Fruit fly (Drosophila melanogaster): ENCODE data around the gene GstD9.

Gene GstD9

DNA sequence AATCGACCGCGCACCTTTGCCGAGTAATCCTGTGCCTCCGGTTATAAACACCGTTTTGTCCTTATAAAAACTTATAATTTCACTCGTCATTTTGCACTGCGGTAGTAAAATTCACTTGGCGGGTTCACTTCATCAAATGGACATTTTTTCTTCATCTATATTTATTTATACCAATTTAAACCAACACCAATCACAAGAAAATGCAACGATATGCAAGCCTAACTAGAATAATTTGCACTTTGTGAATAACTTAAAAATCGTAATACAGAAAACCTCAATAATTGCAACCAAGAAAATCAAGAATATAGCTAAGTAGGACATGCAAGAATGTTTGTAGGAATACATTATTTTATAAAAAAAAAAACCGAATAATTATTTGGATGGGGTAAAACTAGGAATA lies 28.5 kb upstream of the GstD9 start, which contains the start of the genes CG10096 and CG10097:
CG10096 (minus strand) TSS at position 101 of the 400 bp plus-strand sequence.
CG10097 (minus strand) TSS at position 101 of the 400 bp plus-strand sequence.
- TF ChIP-seq pan (optimal IDR thresholded peaks at IDR 0.05) = no peak
- TF ChIP-seq CG8478 (optimal IDR thresholded peaks at IDR 0.05) = no peak
- TF ChIP-seq psq (optimal IDR thresholded peaks at IDR 0.05) = no peak
- TF ChIP-seq usp (GFP tag; optimal IDR thresholded peaks at IDR 0.05) = no peak

dm6 chr3R:12386965-12387364 lies 19.6 kb upstream of the GstD9 start, which contains the start of gene CG33098:
Gene CG33098 (plus strand): TSS chr3R:12387188.
- TF ChIP-seq pan (optimal IDR thresholded peaks at IDR 0.05) (no peak), EcR (GFP tag; optimal IDR thresholded peaks at IDR 0.05) (no peak), usp (GFP tag; optimal IDR thresholded peaks at IDR 0.05) (no peak), Dll (optimal IDR thresholded peaks at IDR 0.05) (no peak), psq (optimal IDR thresholded peaks at IDR 0.05) (no peak), CG8478 (optimal IDR thresholded peaks at IDR 0.05) (no peak)

- no peak for TF ChIP-seq CG8478 (optimal IDR thresholded peaks at IDR 0.05)
- no peak for TF ChIP-seq Dll (optimal IDR thresholded peaks at IDR 0.05)
- no peak for TF ChIP-seq usp (GFP tag; optimal IDR thresholded peaks at IDR 0.05)
- TF ChIP-seq EcR (GFP tag; optimal IDR thresholded peaks at IDR 0.05) = no peak
- no peak for TF ChIP-seq psq (optimal IDR thresholded peaks at IDR 0.05)
- TF ChIP-seq pan (optimal IDR thresholded peaks at IDR 0.05) = no peak
Measured at dm6 chr3R:12385949-12386348, 18.6 kb upstream of the GstD9 start, which contains the start of gene Sol1. Gene Sol1 (plus strand): TSS chr3R:12386249.

DNA sequence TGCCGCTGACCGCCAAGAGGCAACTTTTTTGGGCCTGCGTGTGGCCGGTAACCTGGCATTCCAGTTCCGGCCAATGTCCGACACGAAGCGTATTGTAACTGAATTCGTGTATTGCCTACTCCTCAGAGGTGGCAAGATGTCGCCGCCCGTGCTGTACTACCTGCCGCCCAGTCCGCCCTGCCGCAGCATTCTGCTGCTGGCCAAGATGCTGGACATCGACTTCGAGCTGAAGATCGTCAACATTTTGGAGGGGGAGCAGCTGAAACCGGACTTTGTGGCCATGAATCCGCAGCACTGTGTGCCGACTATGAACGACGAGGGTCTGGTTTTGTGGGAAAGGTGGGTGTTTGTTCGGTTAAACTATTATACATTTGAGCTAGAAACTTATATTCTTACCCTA lies 16.9 kb upstream of the GstD9 start:
- TF ChIP-seq CG8478 (optimal IDR thresholded peaks at IDR 0.05) = no peak
- TF ChIP-seq psq (optimal IDR thresholded peaks at IDR 0.05) = no peak
- no peak for TF ChIP-seq usp (GFP tag; optimal IDR thresholded peaks at IDR 0.05)
- TF ChIP-seq pan (optimal IDR thresholded peaks at IDR 0.05) = no peak
- no peak for TF ChIP-seq EcR (GFP tag; optimal IDR thresholded peaks at IDR 0.05)
- no peak for TF ChIP-seq Dll (optimal IDR thresholded peaks at IDR 0.05)

DNA sequence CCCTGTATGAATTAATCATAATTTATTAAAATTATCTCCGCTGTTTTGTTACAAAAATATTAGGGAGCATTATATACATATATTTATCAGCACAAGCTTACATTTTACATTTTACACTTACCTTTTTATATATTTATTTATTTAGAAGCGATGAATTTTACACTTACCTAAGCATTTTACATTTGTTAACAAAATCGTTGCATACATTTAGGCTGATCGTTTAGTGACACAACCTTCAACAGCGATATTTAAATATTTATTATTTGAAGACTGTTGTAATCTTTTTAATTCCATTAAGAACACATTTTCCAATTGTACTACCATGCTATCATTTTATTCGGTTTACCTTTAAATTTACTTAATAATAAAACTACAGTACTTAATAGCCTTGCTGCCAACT lies 16.4 kb upstream of the GstD9 start:
- no peak for TF ChIP-seq pan (optimal IDR thresholded peaks at IDR 0.05)
- no peak for TF ChIP-seq usp (GFP tag; optimal IDR thresholded peaks at IDR 0.05)
- TF ChIP-seq EcR (GFP tag; optimal IDR thresholded peaks at IDR 0.05) = no peak
- no peak for TF ChIP-seq CG8478 (optimal IDR thresholded peaks at IDR 0.05)
- TF ChIP-seq psq (optimal IDR thresholded peaks at IDR 0.05) = no peak
- TF ChIP-seq Dll (optimal IDR thresholded peaks at IDR 0.05) = no peak

dm6 chr3R:12383036-12383435 lies 15.7 kb upstream of the GstD9 start, which contains the start of gene GstD11:
Gene GstD11 (plus strand): TSS chr3R:12383336.
- TF ChIP-seq pan (optimal IDR thresholded peaks at IDR 0.05) = no peak
- TF ChIP-seq usp (GFP tag; optimal IDR thresholded peaks at IDR 0.05) = no peak
- TF ChIP-seq psq (optimal IDR thresholded peaks at IDR 0.05) = no peak
- no peak for TF ChIP-seq EcR (GFP tag; optimal IDR thresholded peaks at IDR 0.05)
- no peak for TF ChIP-seq Dll (optimal IDR thresholded peaks at IDR 0.05)
- no peak for TF ChIP-seq CG8478 (optimal IDR thresholded peaks at IDR 0.05)

DNA sequence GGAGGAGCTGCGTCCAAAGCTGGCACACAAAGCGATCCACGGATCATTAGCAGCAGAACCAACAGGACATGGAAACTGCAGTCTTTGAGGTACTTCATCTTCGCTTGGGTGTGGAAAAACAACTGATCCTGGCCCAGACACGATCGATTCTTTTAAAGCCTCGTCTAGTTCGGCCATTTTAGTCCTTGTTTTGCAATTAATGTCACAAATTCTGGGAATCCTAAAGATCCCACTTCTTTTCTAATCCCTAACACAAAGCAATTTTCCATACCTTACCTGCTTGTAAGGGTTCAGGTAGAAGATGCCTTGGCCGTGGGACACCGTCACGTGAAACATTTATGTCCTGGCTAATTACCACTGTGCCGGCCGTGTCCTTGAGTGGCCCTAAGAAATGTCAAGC lies 15.2 kb upstream of the GstD9 start, which contains the start of gene CG10035:
CG10035 (minus strand) TSS at position 129 of the 400 bp plus-strand sequence.
- TF ChIP-seq pan (optimal IDR thresholded peaks at IDR 0.05) = no peak
- TF ChIP-seq usp (GFP tag; optimal IDR thresholded peaks at IDR 0.05) = no peak
- no peak for TF ChIP-seq CG8478 (optimal IDR thresholded peaks at IDR 0.05)
- no peak for TF ChIP-seq psq (optimal IDR thresholded peaks at IDR 0.05)
- TF ChIP-seq Dll (optimal IDR thresholded peaks at IDR 0.05) = no peak
- no peak for TF ChIP-seq EcR (GFP tag; optimal IDR thresholded peaks at IDR 0.05)

DNA sequence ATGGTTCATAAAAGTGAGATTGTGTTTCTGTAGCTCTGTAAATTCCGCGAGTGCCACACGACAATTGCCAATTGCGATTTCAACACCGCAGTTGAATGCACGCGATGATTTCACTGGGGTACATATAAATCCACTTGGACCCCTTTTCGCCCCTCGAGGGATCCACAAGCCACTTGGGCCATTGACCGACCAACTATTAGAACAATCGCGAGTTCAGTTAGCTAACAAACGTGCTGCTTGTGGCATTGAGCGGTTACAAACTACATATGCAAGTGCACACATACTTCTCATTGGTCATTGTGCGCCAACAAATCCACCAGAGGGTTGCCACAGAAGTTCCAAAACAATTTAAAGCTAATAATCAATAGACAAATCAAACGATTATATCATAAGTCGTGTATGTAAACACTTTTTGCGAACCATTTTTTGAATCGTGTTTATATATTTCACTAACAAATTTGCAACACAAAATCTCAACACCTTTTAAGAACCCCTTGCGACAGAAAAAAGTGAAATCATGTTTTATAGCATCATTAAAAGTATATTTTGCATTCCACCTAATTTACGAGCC lies 13.9 kb upstream of the GstD9 start:
- TF ChIP-seq psq (optimal IDR thresholded peaks at IDR 0.05) (no peak), EcR (GFP tag; optimal IDR thresholded peaks at IDR 0.05) (peak in 1 of 2 experiments; percentile 95)

- TF ChIP-seq CG8478 (optimal IDR thresholded peaks at IDR 0.05) (no peak), usp (GFP tag; optimal IDR thresholded peaks at IDR 0.05) (no peak)
Measured at dm6 chr3R:12379708-12380107, 12.3 kb upstream of the GstD9 start, which contains the start of gene GstD8. Gene GstD8 (plus strand): TSS chr3R:12380008.

- TF ChIP-seq CG8478 (optimal IDR thresholded peaks at IDR 0.05) (no peak), psq (optimal IDR thresholded peaks at IDR 0.05) (no peak), usp (GFP tag; optimal IDR thresholded peaks at IDR 0.05) (no peak), EcR (GFP tag; optimal IDR thresholded peaks at IDR 0.05) (no peak), Dll (optimal IDR thresholded peaks at IDR 0.05) (no peak), pan (optimal IDR thresholded peaks at IDR 0.05) (no peak)
Measured at dm6 chr3R:12379249-12379648, 11.9 kb upstream of the GstD9 start.

dm6 chr3R:12378200-12378599 lies 10.8 kb upstream of the GstD9 start, which contains the start of gene GstD7:
Gene GstD7 (plus strand): TSS chr3R:12378500.
- TF ChIP-seq psq (optimal IDR thresholded peaks at IDR 0.05) (no peak), pan (optimal IDR thresholded peaks at IDR 0.05) (no peak), CG8478 (optimal IDR thresholded peaks at IDR 0.05) (no peak), Dll (optimal IDR thresholded peaks at IDR 0.05) (no peak), usp (GFP tag; optimal IDR thresholded peaks at IDR 0.05) (no peak), EcR (GFP tag; optimal IDR thresholded peaks at IDR 0.05) (no peak)

DNA sequence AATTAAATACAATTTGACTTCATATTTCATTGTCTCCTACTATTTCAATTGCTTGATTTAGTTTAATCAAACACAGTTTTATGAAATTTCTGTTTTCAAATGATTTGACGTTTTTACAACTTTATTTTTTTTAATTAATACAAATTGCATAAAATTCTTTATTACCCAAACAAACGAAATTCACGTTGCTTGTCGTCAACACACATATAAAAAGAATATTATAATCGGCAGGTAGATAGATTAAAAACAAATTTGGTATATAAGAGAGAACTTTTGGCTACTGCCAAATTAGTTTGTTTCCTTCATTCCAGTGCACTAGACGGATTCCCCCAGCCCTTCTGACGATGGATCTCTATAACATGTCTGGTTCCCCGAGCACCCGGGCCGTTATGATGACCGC lies 9.5 kb upstream of the GstD9 start, which contains the start of gene GstD6:
GstD6 (plus strand) TSS at position 301 of the 400 bp plus-strand sequence.
- TF ChIP-seq usp (GFP tag; optimal IDR thresholded peaks at IDR 0.05) = no peak

DNA sequence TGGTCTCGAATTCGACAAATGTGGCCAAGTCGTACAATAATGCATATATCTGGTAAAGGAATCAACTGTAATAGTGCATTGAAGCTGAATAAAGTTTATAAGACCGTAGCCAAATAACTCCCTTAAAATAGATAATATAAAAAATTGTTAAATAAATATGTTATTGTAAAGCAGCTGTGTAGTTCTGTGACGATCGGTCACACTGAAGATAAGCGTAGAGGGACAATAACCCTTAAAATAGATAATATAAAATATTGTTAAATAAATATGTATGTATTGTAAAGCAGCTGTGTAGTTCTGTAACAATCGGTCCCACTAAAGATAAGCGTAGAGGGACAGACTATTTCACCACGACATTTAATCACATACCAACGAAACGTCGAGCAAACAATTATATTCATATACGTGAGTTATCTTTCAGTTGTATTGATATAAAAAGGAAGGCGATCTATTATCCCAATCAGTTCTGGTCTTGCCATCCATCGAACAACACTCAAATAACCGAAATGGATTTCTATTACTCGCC lies 8.0 kb upstream of the GstD9 start, which contains the start of gene GstD5:
GstD5 (plus strand) TSS at position 476 of the 526 bp plus-strand sequence.
- TF ChIP-seq CG8478 (optimal IDR thresholded peaks at IDR 0.05) (no peak), EcR (GFP tag; optimal IDR thresholded peaks at IDR 0.05) (no peak), usp (GFP tag; optimal IDR thresholded peaks at IDR 0.05) (no peak), psq (optimal IDR thresholded peaks at IDR 0.05) (no peak), Dll (optimal IDR thresholded peaks at IDR 0.05) (no peak), pan (optimal IDR thresholded peaks at IDR 0.05) (no peak)
